Fruit fly (Drosophila melanogaster) whole organism, embryonic: ENCODE results near the gene CG14017.
A peak's percentile ranks its signal among the peaks of the same experiment; 100 is the strongest.

Source experiments
- B-H2 ChIP-seq: fragments of 200-800 bp; sonication (Bioruptor generic); optimal IDR thresholded peaks from 2 replicates; lab custom pipeline; 2018; ENCODE audit warnings: missing biosample characterization, mild to moderate bottlenecking, missing genetic modification characterization
- Blimp-1 ChIP-seq: fragments of 200-800 bp; sonication (Bioruptor generic); optimal IDR thresholded peaks from 3 replicates; lab custom pipeline; 2018; ENCODE audit warnings: missing biosample characterization, missing genetic modification characterization, mild to moderate bottlenecking, moderate library complexity, missing genetic modification reagents
- CG10274 ChIP-seq: fragments of 200-800 bp; sonication (Bioruptor generic); optimal IDR thresholded peaks from 3 replicates; lab custom pipeline; 2017; ENCODE audit warnings: missing biosample characterization, mild to moderate bottlenecking, missing genetic modification characterization
- CG10366 ChIP-seq: fragments of 200-800 bp; sonication (Bioruptor generic); IDR thresholded peaks from 2 replicates; pipeline ENCODE4 v1.3.6; 2022; ENCODE audit warnings: missing biosample characterization, missing genetic modification characterization
- CG11085 ChIP-seq: fragments of 200-800 bp; sonication (Bioruptor generic); IDR thresholded peaks from 2 replicates; pipeline ENCODE4 v1.3.6; 2022; ENCODE audit warnings: missing biosample characterization, missing genetic modification characterization
- CG11504 ChIP-seq: fragments of 200-800 bp; sonication (Bioruptor generic); optimal IDR thresholded peaks from 3 replicates; lab custom pipeline; 2019; ENCODE audit warnings: missing biosample characterization, mild to moderate bottlenecking, missing genetic modification characterization, moderate library complexity
- CG12219 ChIP-seq: fragments of 200-800 bp; sonication (Bioruptor generic); optimal IDR thresholded peaks from 3 replicates; lab custom pipeline; 2018; ENCODE audit warnings: missing biosample characterization, mild to moderate bottlenecking, missing genetic modification characterization
- CG14014 ChIP-seq: fragments of 200-800 bp; sonication (Bioruptor generic); IDR thresholded peaks from 2 replicates; pipeline ENCODE4 v1.3.6; 2022; ENCODE audit warnings: missing biosample characterization, missing genetic modification characterization
- CG14441 ChIP-seq: fragments of 200-800 bp; sonication (Bioruptor generic); IDR thresholded peaks from 2 replicates; pipeline ENCODE4 v1.3.6; 2022; ENCODE audit warnings: missing biosample characterization, missing genetic modification characterization
- CG15011 ChIP-seq: fragments of 200-800 bp; sonication (Bioruptor generic); optimal IDR thresholded peaks from 3 replicates; lab custom pipeline; 2018; ENCODE audit warnings: missing biosample characterization, mild to moderate bottlenecking, missing genetic modification characterization
- CG17829 ChIP-seq: fragments of 200-800 bp; optimal IDR thresholded peaks from 2 replicates; lab custom pipeline; 2019; ENCODE audit warnings: missing biosample characterization, mild to moderate bottlenecking, missing genetic modification characterization, moderate library complexity
- CG17912 ChIP-seq: fragments of 200-800 bp; sonication (Bioruptor generic); optimal IDR thresholded peaks from 2 replicates; lab custom pipeline; 2018; ENCODE audit warnings: missing biosample characterization, mild to moderate bottlenecking, missing genetic modification characterization
- CG18619 ChIP-seq: fragments of 200-800 bp; sonication (Bioruptor generic); optimal IDR thresholded peaks from 3 replicates; lab custom pipeline; 2017; ENCODE audit warnings: missing biosample characterization, mild to moderate bottlenecking, missing genetic modification characterization
- CG2875 ChIP-seq: fragments of 200-800 bp; sonication (Bioruptor generic); optimal IDR thresholded peaks from 2 replicates; lab custom pipeline; 2017; ENCODE audit warnings: missing biosample characterization, mild to moderate bottlenecking, missing genetic modification characterization, missing genetic modification reagents
- CG3065 ChIP-seq: fragments of 200-800 bp; sonication (Bioruptor generic); optimal IDR thresholded peaks from 2 replicates; lab custom pipeline; 2016; ENCODE audit warnings: missing biosample characterization, missing genetic modification characterization
- CG42726 ChIP-seq: fragments of 200-800 bp; sonication (Bioruptor generic); IDR thresholded peaks from 2 replicates; pipeline ENCODE4 v1.3.6; 2022; ENCODE audit warnings: missing biosample characterization, missing genetic modification characterization; ENCODE audit not compliant: partially characterized antibody
- CG6683 ChIP-seq: fragments of 200-800 bp; sonication (Bioruptor generic); optimal IDR thresholded peaks from 2 replicates; lab custom pipeline; 2017; ENCODE audit warnings: missing biosample characterization, mild to moderate bottlenecking, missing genetic modification characterization, missing genetic modification reagents
- CG8089 ChIP-seq: fragments of 200-800 bp; sonication (Bioruptor generic); optimal IDR thresholded peaks from 3 replicates; lab custom pipeline; 2016; ENCODE audit warnings: missing biosample characterization, missing genetic modification characterization
- CG9727 ChIP-seq: fragments of 200-800 bp; sonication (Bioruptor generic); optimal IDR thresholded peaks from 3 replicates; lab custom pipeline; 2017; ENCODE audit warnings: missing biosample characterization, mild to moderate bottlenecking, missing genetic modification characterization
- CG9817 ChIP-seq: fragments of 200-800 bp; sonication (Bioruptor generic); optimal IDR thresholded peaks from 2 replicates; lab custom pipeline; 2018; ENCODE audit warnings: missing biosample characterization, mild to moderate bottlenecking, missing genetic modification characterization, moderate library complexity
- CoRest ChIP-seq: fragments of 200-800 bp; sonication (Bioruptor generic); optimal IDR thresholded peaks from 3 replicates; lab custom pipeline; 2018; ENCODE audit warnings: missing biosample characterization, mild to moderate bottlenecking, missing genetic modification characterization, moderate library complexity
- Dad ChIP-seq: fragments of 200-800 bp; sonication (Bioruptor generic); optimal IDR thresholded peaks from 3 replicates; lab custom pipeline; 2016; ENCODE audit warnings: missing biosample characterization, missing genetic modification characterization
- Dll ChIP-seq: fragments of 200-800 bp; sonication (Bioruptor generic); IDR thresholded peaks from 4 replicates; pipeline ENCODE4 v1.3.6; 2022; ENCODE audit warnings: missing biosample characterization, missing genetic modification characterization; ENCODE audit not compliant: partially characterized antibody
- Dref ChIP-seq: fragments of 200-800 bp; sonication (Bioruptor generic); IDR thresholded peaks from 2 replicates; pipeline ENCODE4 v1.3.6; 2022; ENCODE audit warnings: missing biosample characterization, missing genetic modification characterization
- Elba2 ChIP-seq: fragments of 200-800 bp; sonication (Bioruptor generic); optimal IDR thresholded peaks from 3 replicates; lab custom pipeline; 2016; ENCODE audit warnings: missing biosample characterization, missing genetic modification characterization
- Hr78 ChIP-seq, 2 experiments: fragments of 200-800 bp in 1 of 2; fragments of >200 bp in 1 of 2; sonication (Bioruptor generic) in 1 of 2; optimal IDR thresholded peaks; 2 replicates each; lab custom pipeline; 2017 to 2019; ENCODE audit warnings: missing biosample characterization in 2 of 2, missing genetic modification characterization in 2 of 2, mild to moderate bottlenecking in 1 of 2, moderate library complexity in 1 of 2
- Hsf ChIP-seq: fragments of 200-800 bp; sonication (Bioruptor generic); optimal IDR thresholded peaks from 3 replicates; lab custom pipeline; 2016; ENCODE audit warnings: missing biosample characterization, missing genetic modification characterization
- NfI ChIP-seq: fragments of 200-800 bp; sonication (Bioruptor generic); optimal IDR thresholded peaks from 3 replicates; lab custom pipeline; 2018; ENCODE audit warnings: missing biosample characterization, mild to moderate bottlenecking, missing genetic modification characterization, moderate library complexity
- TFAM ChIP-seq: fragments of 200-800 bp; sonication (Bioruptor generic); optimal IDR thresholded peaks from 2 replicates; lab custom pipeline; 2017; ENCODE audit warnings: missing biosample characterization, missing genetic modification characterization, inconsistent platforms
- Trl ChIP-seq, 3 experiments: fragments of >200 bp in 2 of 3; fragments of 200-800 bp in 1 of 3; sonication (Bioruptor generic) in 1 of 3; optimal IDR thresholded peaks; 2 replicates in 1 of 3; 3 replicates in 2 of 3; lab custom pipeline; 2016 to 2017; ENCODE audit warnings: missing biosample characterization in 1 of 3, missing genetic modification characterization in 1 of 3
- Xbp1 ChIP-seq: fragments of 200-800 bp; sonication (Bioruptor generic); optimal IDR thresholded peaks from 3 replicates; lab custom pipeline; 2016; ENCODE audit warnings: missing biosample characterization, mild to moderate bottlenecking, missing genetic modification characterization
- br ChIP-seq: fragments of >200 bp; optimal IDR thresholded peaks from 2 replicates; lab custom pipeline; 2017
- chif ChIP-seq, 2 experiments: fragments of 200-800 bp; sonication (Bioruptor generic); optimal IDR thresholded peaks; 3 replicates each; lab custom pipeline; 2016; ENCODE audit warnings: missing biosample characterization in 2 of 2, missing genetic modification characterization in 2 of 2
- grau ChIP-seq: fragments of 200-800 bp; optimal IDR thresholded peaks from 3 replicates; lab custom pipeline; 2019; ENCODE audit warnings: missing biosample characterization, mild to moderate bottlenecking, missing genetic modification characterization, moderate library complexity
- her ChIP-seq: fragments of 200-800 bp; sonication (Bioruptor generic); optimal IDR thresholded peaks from 2 replicates; lab custom pipeline; 2016; ENCODE audit warnings: missing biosample characterization, missing genetic modification characterization
- lola ChIP-seq, 3 experiments: fragments of >200 bp in 2 of 3; fragments of 200-800 bp in 1 of 3; sonication (Bioruptor generic) in 1 of 3; optimal IDR thresholded peaks; 2 replicates each; lab custom pipeline; 2017 to 2019; ENCODE audit warnings: missing biosample characterization in 3 of 3, missing genetic modification characterization in 3 of 3, mild to moderate bottlenecking in 1 of 3, moderate library complexity in 1 of 3
- maf-S ChIP-seq: fragments of 200-800 bp; sonication (Bioruptor generic); optimal IDR thresholded peaks from 2 replicates; lab custom pipeline; 2016; ENCODE audit warnings: missing biosample characterization, missing genetic modification characterization
- nom ChIP-seq: fragments of 200-800 bp; sonication (Bioruptor generic); optimal IDR thresholded peaks from 2 replicates; lab custom pipeline; 2017; ENCODE audit warnings: missing biosample characterization, missing genetic modification characterization, mild to moderate bottlenecking, moderate library complexity, missing genetic modification reagents
- p53 ChIP-seq: fragments of 200-800 bp; sonication (Bioruptor generic); optimal IDR thresholded peaks from 2 replicates; lab custom pipeline; 2016; ENCODE audit warnings: missing biosample characterization, missing genetic modification characterization
- pho ChIP-seq: fragments of 200-800 bp; sonication (Bioruptor generic); optimal IDR thresholded peaks from 2 replicates; lab custom pipeline; 2016; ENCODE audit warnings: missing biosample characterization, missing genetic modification characterization
- prd ChIP-seq, 3 experiments: fragments of >200 bp in 2 of 3; fragments of 200-800 bp in 1 of 3; sonication (Bioruptor generic) in 1 of 3; optimal IDR thresholded peaks in 2 of 3; IDR thresholded peaks in 1 of 3; 2 replicates in 2 of 3; 3 replicates in 1 of 3; pipeline versions ENCODE4 v1.3.6 to Lab custom; 2017 to 2022; ENCODE audit warnings: missing biosample characterization in 1 of 3, missing genetic modification characterization in 1 of 3
- ro ChIP-seq: fragments of 200-800 bp; sonication (Bioruptor generic); IDR thresholded peaks from 2 replicates; pipeline ENCODE4 v1.3.6; 2022; ENCODE audit warnings: missing biosample characterization, missing genetic modification characterization
- scrt ChIP-seq: fragments of 200-800 bp; sonication (Bioruptor generic); optimal IDR thresholded peaks from 2 replicates; lab custom pipeline; 2018; ENCODE audit warnings: missing biosample characterization, mild to moderate bottlenecking, missing genetic modification characterization, moderate library complexity
- stwl ChIP-seq: fragments of 200-800 bp; sonication (Bioruptor generic); optimal IDR thresholded peaks from 3 replicates; lab custom pipeline; 2018; ENCODE audit warnings: missing biosample characterization, mild to moderate bottlenecking, missing genetic modification characterization, moderate library complexity
- tgo ChIP-seq: fragments of 200-800 bp; sonication (Bioruptor generic); IDR thresholded peaks from 3 replicates; pipeline ENCODE4 v1.3.6; 2022; ENCODE audit warnings: missing biosample characterization, missing genetic modification characterization
- tup ChIP-seq: fragments of 200-800 bp; sonication (Bioruptor generic); optimal IDR thresholded peaks from 2 replicates; lab custom pipeline; 2016; ENCODE audit warnings: missing biosample characterization, mild to moderate bottlenecking, missing genetic modification characterization, moderate library complexity
- vnd ChIP-seq: fragments of 200-800 bp; sonication (Bioruptor generic); IDR thresholded peaks from 3 replicates; pipeline ENCODE4 v1.3.6; 2022; ENCODE audit warnings: missing biosample characterization, missing genetic modification characterization; ENCODE audit not compliant: partially characterized antibody
- zfh1 ChIP-seq: fragments of 200-800 bp; sonication (Bioruptor generic); IDR thresholded peaks from 3 replicates; pipeline ENCODE4 v1.3.6; 2022; ENCODE audit warnings: missing biosample characterization, missing genetic modification characterization

CG14017 gene

DNA sequence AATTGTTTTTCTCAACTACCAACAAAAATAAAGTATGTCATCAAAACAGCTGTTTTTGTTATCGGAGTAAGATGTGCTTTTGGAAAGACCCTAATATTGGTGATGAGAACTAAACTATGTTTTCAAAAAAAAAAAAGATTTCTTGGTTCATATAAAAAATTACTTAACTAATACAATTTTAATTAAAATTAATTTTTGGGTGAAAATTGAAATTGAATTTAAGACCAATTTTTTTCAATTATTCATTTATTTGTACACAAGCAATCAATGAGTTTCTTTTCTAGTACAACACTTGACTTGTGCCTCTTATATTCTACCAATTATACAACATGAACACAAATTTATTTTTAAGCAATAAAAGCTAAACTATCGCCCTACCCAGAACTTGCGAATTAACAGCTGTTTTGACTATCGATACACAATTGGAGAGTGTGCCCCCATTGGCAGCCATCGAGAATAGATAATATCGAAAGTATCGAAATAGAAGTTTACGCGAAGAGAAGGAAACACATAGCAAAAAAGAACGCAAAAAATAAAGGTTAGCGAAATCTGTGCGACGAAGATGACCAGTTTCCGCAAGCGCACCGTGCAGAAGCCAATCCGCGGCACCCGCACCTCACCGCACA, 29.7 kb upstream of the CG14017 start, which contains the start of the genes Vps52 and Elp4 (continued):
- TF ChIP-seq CG10274 (GFP tag; lab: Kevin White, UChicago) (peak; percentile 12), CG15011 (no peak), scrt (no peak), p53 (GFP tag; lab: Kevin White, UChicago) (peak; percentile 48), TFAM (no peak), ro (GFP tag; lab: Robert Waterston, UW) (no peak), Blimp-1 (GFP tag; lab: Kevin White, UChicago) (peak; percentile 75), chif (GFP tag; optimal IDR thresholded peaks at IDR 0.05; lab: Kevin White, UChicago) (peak; percentile 43 to 57), CG14014 (GFP tag; lab: Robert Waterston, UW) (peak; percentile 82), Xbp1 (GFP tag; lab: Kevin White, UChicago) (peak; percentile 81), Hsf (GFP tag; lab: Kevin White, UChicago) (peak; percentile 73), CG3065 (GFP tag; lab: Kevin White, UChicago) (no peak), CG17829 (tag; lab: Kevin White, UChicago) (peak; percentile 80), Trl (optimal IDR thresholded peaks at IDR 0.05; lab: Kevin White, UChicago) (no peak), Trl (GFP tag; optimal IDR thresholded peaks at IDR 0.05; lab: Kevin White, UChicago) (peak; percentile 22), stwl (tag; lab: Kevin White, UChicago) (peak; percentile 36), Elba2 (GFP tag; lab: Kevin White, UChicago) (peak; percentile 42), NfI (GFP tag; lab: Kevin White, UChicago) (peak; percentile 64), CG9727 (GFP tag; lab: Kevin White, UChicago) (peak; percentile 85), vnd (GFP tag; lab: Robert Waterston, UW) (peak; percentile 78), prd (optimal IDR thresholded peaks at IDR 0.05; lab: Kevin White, UChicago) (no peak), prd (GFP tag; IDR thresholded peaks at IDR 0.05; lab: Robert Waterston, UW) (peak; percentile 75), CG10366 (GFP tag; lab: Robert Waterston, UW) (peak; percentile 57), CG42726 (GFP tag; lab: Robert Waterston, UW) (peak; percentile 46; the same call in 1 of the 2 replicates), CG9817 (tag; lab: Kevin White, UChicago) (peak; percentile 75), maf-S (peak; percentile 48), her (GFP tag; lab: Kevin White, UChicago) (peak; percentile 19), Dll (GFP tag; lab: Robert Waterston, UW) (peak; percentile 81), CG8089 (GFP tag; lab: Kevin White, UChicago) (peak; percentile 31), CG18619 (peak; percentile 67), br (no peak), CoRest (peak; percentile 92), nom (GFP tag; lab: Kevin White, UChicago) (peak; percentile 21), CG11504 (no peak), zfh1 (GFP tag; lab: Robert Waterston, UW) (peak; percentile 64), CG6683 (GFP tag; lab: Kevin White, UChicago) (peak; percentile 54), CG2875 (GFP tag; lab: Kevin White, UChicago) (peak; percentile 16), CG12219 (peak; percentile 30), grau (tag; lab: Kevin White, UChicago) (peak; percentile 82), tgo (peak; percentile 79), Dad (GFP tag; lab: Kevin White, UChicago) (peak; percentile 10), CG17912 (GFP tag; lab: Kevin White, UChicago) (peak; percentile 5), CG14441 (GFP tag; lab: Robert Waterston, UW) (peak; percentile 70), tup (GFP tag; lab: Kevin White, UChicago) (no peak), CG11085 (GFP tag; lab: Robert Waterston, UW) (peak; percentile 57; the same call in 1 of the 2 replicates), pho (GFP tag; lab: Kevin White, UChicago) (peak; percentile 75), B-H2 (GFP tag; lab: Kevin White, UChicago) (peak; percentile 76), Hr78 (GFP tag; optimal IDR thresholded peaks at IDR 0.05; lab: Kevin White, UChicago) (peak in 1 of 2 experiments; percentile 20), lola (GFP tag; optimal IDR thresholded peaks at IDR 0.05; lab: Kevin White, UChicago) (peak in 1 of 3 experiments; percentile 81), Dref (peak; percentile 83)
